Fruit fly (Drosophila melanogaster): ENCODE results near the gene CG14383.

Gene CG14383

DNA sequence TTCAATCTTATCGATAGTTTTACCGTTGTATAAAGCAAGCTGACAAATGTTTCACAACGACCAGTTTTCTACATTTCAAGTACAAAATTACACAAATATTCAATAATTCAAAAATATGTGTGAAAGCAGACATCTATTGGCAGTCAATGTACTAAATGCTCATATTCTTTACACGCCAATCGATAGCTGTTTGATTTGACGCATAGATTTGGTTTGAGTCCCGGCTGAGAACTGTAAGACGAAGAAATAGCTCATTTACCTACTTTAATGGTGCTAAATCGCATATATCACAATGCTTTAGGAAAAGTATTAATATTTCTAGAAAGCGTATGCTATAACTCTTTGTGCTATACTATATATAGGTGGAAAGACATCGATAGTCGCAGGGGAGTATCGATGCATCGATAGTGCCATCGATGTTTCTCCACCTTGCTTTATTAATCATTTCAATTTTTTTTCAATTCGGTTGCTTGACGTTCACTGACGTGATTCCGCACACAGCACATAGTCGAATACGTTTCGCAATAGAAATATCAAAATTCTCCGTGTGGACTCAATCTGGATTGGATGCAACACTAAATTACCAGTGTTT, 7.6 kb downstream of the CG14383 start, which contains the start of gene Paip2:
Gene Paip2 (plus strand): TSS at position 165 of the 592 bp plus-strand sequence.
- TF ChIP-seq CTCF (optimal IDR thresholded peaks at IDR 0.05): peak; percentile 84 to 86
- TF ChIP-seq CG8478 (optimal IDR thresholded peaks at IDR 0.05): no peak

DNA sequence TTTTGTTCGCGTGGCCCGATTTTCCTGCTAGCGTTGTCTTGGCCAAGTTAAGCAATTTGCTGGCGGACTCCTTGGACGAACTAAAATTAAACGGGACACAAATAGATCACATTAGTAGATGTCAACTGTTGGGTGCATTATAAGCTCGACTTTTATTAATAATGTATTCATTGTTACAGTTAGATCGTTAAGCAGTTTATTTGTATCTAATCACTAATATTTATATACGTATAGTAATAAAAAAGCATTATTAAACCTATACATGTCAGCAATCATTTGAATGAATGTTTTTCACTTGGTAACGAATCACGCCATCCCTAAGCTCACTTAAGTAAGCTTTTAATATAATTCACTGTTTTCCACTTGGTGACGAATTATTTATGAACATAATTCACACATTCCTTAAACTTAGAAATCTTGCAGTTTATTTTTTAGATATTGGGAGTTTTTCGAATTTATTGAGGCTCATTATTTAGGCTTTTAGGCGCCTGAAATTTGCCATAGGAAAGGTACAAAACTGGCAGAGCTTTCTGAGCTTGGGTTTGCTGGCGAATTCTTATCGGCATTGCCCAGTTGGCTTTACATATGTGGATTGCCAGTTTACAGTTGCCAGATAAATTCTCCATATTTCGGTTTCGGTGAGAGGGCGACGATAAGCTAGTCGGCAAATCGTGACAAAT, 10.8 kb downstream of the CG14383 start, which contains the start of the genes CG7381 and CG7091:
Gene CG7381 (minus strand): TSS at position 101 of the 680 bp plus-strand sequence.
Gene CG7091 (plus strand): TSS at position 630 of the 680 bp plus-strand sequence.
- TF ChIP-seq CG8478 (optimal IDR thresholded peaks at IDR 0.05): no peak
- TF ChIP-seq CTCF (optimal IDR thresholded peaks at IDR 0.05): no peak

DNA sequence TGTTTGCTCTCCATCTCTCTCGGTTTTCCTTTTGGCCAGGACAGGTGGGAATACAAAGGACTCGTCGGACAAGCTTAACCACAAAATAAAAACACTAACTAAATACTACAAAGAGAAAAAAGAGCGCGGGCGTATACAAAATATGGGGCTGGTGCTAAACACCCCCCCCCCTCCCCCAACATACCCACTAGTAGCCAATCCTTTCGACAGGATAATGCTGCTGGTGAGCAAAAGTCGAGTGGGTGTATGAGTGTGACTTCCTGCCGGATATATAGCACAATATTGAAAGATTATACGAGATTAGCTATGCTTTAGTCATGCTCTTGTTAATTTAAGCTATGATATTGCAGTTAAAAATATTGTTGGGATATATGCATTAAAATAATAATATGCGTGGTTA, 13.1 kb downstream of the CG14383 start:
- TF ChIP-seq CTCF (optimal IDR thresholded peaks at IDR 0.05): no peak
- TF ChIP-seq CG8478 (optimal IDR thresholded peaks at IDR 0.05): no peak

DNA sequence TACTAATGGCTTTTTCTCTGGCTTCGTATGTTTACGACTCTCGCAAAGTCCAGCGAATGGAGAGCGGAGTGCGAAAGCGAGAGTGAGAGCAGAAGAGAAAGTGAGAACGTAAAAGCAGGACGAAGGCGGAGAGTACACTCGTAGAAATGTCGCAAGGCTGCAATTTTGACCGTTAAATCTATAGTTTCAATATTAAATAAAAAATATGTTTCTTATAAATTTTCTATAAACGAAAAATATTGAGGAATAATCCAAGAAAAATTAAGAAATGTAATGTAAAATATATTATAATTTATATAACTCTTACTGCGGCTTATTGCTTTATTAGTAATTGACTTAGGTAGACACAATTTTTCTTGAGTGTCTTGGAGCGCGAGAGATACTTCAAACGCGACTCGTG, 13.9 kb downstream of the CG14383 start:
- TF ChIP-seq CTCF (optimal IDR thresholded peaks at IDR 0.05): no peak
- no peak for TF ChIP-seq CG8478 (optimal IDR thresholded peaks at IDR 0.05)

DNA sequence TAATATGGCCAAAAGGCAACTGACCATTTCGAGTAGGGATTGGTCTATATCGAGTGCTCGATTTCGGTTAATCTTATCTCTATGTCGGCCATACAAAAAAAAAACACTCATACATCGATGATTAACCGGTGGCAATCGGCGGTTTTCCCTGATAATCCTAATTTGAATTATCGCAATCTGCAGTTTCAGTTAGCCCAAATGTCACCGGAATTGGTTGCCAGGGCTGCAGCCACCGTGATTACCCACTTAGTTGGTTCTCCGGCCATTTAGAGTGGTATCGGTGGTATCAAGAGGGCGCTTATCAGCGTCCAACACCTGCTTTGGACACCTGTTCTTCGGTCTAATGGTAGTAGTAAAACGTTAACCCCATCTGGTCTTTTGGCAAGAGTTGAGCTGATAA, 16.2 kb downstream of the CG14383 start:
- TF ChIP-seq CG8478 (optimal IDR thresholded peaks at IDR 0.05) (no peak), CTCF (optimal IDR thresholded peaks at IDR 0.05) (no peak)

DNA sequence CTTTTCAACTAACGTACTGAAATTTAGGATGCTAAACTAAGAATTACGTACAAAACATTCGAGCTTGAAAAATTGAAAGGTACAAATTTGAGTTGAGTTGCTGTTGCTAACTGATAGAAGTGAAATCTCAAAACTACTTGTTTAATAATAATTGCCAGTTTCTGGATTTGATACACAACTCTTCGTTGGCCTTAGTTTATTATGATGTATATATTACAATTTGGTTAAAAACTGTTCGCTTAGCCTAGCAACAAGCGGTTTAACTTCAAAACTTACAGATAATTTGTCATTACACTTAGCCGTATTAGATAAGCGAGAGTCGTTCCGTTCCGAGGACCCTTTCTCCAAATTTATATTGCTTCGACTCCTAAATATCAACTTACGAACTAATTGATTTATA, 20.7 kb downstream of the CG14383 start, which contains the start of the genes CG14384 and grsm:
Gene CG14384 (minus strand): TSS at position 101 of the 400 bp plus-strand sequence.
Gene grsm (minus strand): TSS at position 101 of the 400 bp plus-strand sequence.
- no peak for TF ChIP-seq CG8478 (optimal IDR thresholded peaks at IDR 0.05)
- TF ChIP-seq CTCF (optimal IDR thresholded peaks at IDR 0.05): no peak

DNA sequence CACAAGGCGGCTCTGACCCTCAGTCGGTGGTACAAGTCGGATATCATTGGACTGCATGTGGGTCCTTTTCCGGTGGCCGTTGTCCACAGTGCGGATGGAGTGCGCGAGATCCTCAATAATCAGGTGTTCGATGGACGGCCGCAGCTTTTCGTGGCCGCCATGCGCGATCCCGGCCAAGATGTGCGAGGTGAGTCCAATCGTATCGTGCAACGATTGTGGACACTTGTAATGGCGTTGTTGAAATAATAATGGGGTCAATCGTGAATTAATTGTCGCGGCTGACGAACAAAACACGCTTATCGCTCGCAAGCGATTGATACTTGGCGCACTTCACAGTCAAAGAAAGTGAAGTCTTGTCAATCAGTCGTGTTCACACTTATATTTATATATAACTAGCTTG, 24.3 kb downstream of the CG14383 start:
- TF ChIP-seq CG8478 (optimal IDR thresholded peaks at IDR 0.05): no peak
- TF ChIP-seq CTCF (optimal IDR thresholded peaks at IDR 0.05): no peak

DNA sequence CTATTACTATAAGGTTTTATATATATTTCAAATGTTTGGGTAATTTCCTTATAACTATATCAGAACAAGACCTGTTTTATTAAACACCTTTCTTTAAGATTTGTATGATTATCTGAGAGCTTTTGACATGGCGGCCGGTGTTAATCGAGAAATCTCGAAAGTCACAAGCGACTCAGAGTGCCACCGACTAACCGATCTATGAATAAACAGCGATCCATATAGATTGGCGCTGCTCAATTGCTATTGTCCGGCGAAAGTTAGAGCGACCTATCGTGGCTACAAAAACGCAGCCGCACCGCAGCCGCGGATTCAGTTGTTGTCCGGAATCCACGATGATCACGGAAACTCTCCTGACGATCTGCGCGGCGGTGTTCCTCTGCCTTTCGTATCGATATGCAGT, 24.8 kb downstream of the CG14383 start, which contains the start of gene Cyp304a1:
Gene Cyp304a1 (plus strand): TSS at position 301 of the 400 bp plus-strand sequence.
- TF ChIP-seq CG8478 (optimal IDR thresholded peaks at IDR 0.05) (no peak), CTCF (optimal IDR thresholded peaks at IDR 0.05) (no peak)

DNA sequence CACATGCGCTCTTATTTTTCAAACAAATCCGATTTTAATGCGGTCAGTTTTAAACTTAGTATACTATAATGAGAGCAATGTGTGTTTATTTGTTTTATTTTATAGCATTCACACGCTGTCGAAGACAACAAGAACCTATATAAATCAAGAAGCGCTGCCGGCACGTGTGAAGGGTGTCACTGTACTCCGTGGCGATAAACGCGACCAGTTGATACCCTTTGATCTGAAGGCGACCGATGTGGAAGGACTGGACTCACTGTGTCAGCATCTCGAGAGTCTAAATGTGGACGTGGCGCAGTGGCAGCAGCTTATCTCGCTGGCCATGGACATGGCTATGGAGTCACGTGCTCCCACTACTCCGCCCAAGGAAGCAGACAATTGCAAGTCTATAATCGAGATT, 25.7 kb downstream of the CG14383 start:
- no peak for TF ChIP-seq CG8478 (optimal IDR thresholded peaks at IDR 0.05)
- TF ChIP-seq CTCF (optimal IDR thresholded peaks at IDR 0.05): no peak

DNA sequence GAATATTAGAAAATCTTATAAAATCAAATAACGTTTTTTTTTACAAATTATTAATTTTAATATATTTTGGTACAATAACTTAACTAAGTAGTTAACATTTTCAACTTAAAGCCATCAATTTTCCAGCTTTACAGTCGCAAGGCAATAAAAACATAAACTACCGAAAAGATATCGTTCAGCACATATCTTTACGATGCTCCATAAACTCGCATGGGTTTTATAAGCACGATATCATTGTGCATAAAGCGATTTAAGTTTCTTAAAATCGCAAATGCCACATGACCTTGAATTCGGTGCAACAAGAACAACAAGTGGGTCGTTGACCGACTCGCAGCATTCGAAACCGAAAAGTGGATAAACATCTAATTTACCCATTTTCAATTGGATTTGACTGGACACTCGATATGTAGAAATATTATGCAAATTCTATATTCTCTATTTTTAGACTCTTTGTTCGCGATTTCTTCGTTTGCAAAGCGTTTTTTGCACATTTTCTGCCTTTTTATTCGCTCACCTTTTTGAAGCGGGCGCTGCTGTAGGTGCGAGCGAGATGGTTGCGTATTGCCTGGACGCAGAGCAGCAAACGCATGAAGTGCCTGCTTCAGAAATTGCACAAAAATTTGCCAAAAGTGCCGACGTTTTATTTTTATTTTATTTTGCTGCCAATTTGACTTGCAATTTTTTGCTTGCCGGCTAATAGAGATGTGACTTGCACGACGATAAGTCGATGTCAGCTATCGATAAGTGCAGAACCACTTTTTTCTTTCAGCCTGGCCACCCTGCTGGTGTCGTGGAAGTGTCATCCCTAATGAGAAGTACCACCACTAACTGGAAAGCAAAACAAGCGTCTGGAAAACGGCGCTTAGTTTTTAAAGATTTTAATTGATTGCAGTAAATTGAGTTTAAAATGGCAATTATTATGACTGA, 27.1 kb downstream of the CG14383 start, which contains the start of gene Spc25:
Gene Spc25 (plus strand): TSS at position 817 of the 927 bp plus-strand sequence.
- TF ChIP-seq CTCF (optimal IDR thresholded peaks at IDR 0.05): peak; percentile 0 to 17
- TF ChIP-seq CG8478 (optimal IDR thresholded peaks at IDR 0.05): no peak

DNA sequence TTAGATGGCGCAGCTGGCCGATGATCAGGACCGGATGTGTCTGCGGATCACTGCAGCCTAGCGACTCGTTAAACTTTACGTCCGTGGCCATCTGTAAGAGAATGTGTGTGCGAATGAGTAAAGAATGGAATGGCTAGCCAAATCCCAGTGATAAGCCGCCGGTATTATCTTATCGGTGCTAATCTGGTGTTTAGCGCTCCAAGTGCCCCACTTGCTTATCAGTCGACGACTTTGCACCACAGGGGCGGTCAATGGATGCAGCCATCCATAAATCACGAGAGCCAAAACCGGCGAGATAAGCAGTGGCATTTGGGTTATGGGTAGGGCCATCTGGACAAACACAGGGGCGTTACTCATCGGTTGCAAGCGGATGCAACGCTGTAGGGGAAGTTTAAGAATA, 28.1 kb downstream of the CG14383 start:
- TF ChIP-seq CTCF (optimal IDR thresholded peaks at IDR 0.05) (no peak), CG8478 (optimal IDR thresholded peaks at IDR 0.05) (no peak)

DNA sequence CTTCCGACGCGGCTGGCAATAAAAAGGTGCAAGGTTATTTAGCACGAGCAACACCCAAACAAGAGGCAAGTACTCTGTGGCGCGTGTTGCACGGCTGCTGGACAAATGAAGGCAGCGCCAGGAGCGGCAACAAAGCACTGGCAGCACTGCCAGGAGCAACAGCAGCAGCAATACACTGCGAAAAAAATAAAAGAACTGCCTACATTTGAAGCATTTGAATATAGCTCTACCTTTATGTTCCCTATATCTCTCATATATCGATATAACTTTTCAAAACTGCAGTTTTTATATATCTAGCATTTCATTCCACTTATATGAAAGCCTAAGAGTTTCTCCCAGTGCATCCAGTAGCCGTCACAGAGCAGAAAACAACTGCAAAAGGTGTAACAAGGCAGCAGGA, 30.9 kb downstream of the CG14383 start:
- TF ChIP-seq CTCF (optimal IDR thresholded peaks at IDR 0.05) (no peak), CG8478 (optimal IDR thresholded peaks at IDR 0.05) (no peak)
